Fruit fly (Drosophila melanogaster): ENCODE data around the gene mdy.

Gene mdy

dm6 chr2L:16857665-16858064 lies 41.2 kb downstream of the mdy start (continued):
- TF ChIP-seq PHDP (tag; optimal IDR thresholded peaks at IDR 0.05): no peak
- TF ChIP-seq Six4 (GFP tag; optimal IDR thresholded peaks at IDR 0.05): no peak
- no peak for TF ChIP-seq Hmr (GFP tag; optimal IDR thresholded peaks at IDR 0.05)
- TF ChIP-seq ems (GFP tag; optimal IDR thresholded peaks at IDR 0.05): no peak
- peak; percentile 6 for TF ChIP-seq CG6254 (GFP tag; optimal IDR thresholded peaks at IDR 0.05)
- TF ChIP-seq hth (optimal IDR thresholded peaks at IDR 0.05): no peak
- no peak for TF ChIP-seq CG4707 (GFP tag; optimal IDR thresholded peaks at IDR 0.05)
- TF ChIP-seq salm (tag; optimal IDR thresholded peaks at IDR 0.05): peak; percentile 45
- no peak for TF ChIP-seq nerfin-1 (tag; optimal IDR thresholded peaks at IDR 0.05)
- no peak for TF ChIP-seq grau (tag; optimal IDR thresholded peaks at IDR 0.05)
- TF ChIP-seq maf-S (GFP tag; optimal IDR thresholded peaks at IDR 0.05): no peak
- no peak for TF ChIP-seq knrl (GFP tag; IDR thresholded peaks at IDR 0.05; ENCODE audit: partially characterized antibody)
- TF ChIP-seq CG1602 (GFP tag; optimal IDR thresholded peaks at IDR 0.05): no peak
- TF ChIP-seq HHEX (GFP tag; optimal IDR thresholded peaks at IDR 0.05): no peak
- no peak for TF ChIP-seq MESR4 (GFP tag; optimal IDR thresholded peaks at IDR 0.05)
- no peak for TF ChIP-seq CG4282 (GFP tag; optimal IDR thresholded peaks at IDR 0.05)
- TF ChIP-seq en (GFP tag; optimal IDR thresholded peaks at IDR 0.05): no peak
- TF ChIP-seq CG8388 (GFP tag; optimal IDR thresholded peaks at IDR 0.05): no peak
- TF ChIP-seq CG13123 (GFP tag; optimal IDR thresholded peaks at IDR 0.05): no peak
- no peak for TF ChIP-seq wdn (GFP tag; IDR thresholded peaks at IDR 0.05)
- no peak for TF ChIP-seq Atf6 (GFP tag; IDR thresholded peaks at IDR 0.05)
- TF ChIP-seq pho (GFP tag; optimal IDR thresholded peaks at IDR 0.05): no peak
- no peak for TF ChIP-seq Ravus (GFP tag; IDR thresholded peaks at IDR 0.05)
- TF ChIP-seq C15 (GFP tag; IDR thresholded peaks at IDR 0.05): no peak
- no peak for TF ChIP-seq eve (GFP tag; optimal IDR thresholded peaks at IDR 0.05)
- no peak for TF ChIP-seq ab (GFP tag; optimal IDR thresholded peaks at IDR 0.05)
- TF ChIP-seq CG34224 (GFP tag; IDR thresholded peaks at IDR 0.05; ENCODE audit: partially characterized antibody): no peak
- no peak for TF ChIP-seq tap (tag; optimal IDR thresholded peaks at IDR 0.05)
- peak; percentile 56 for TF ChIP-seq mirr (GFP tag; optimal IDR thresholded peaks at IDR 0.05)
- peak; percentile 42 for TF ChIP-seq cwo (GFP tag; optimal IDR thresholded peaks at IDR 0.05)
- no peak for TF ChIP-seq Xrp1 (GFP tag; IDR thresholded peaks at IDR 0.05)
- TF ChIP-seq CG30431 (GFP tag; optimal IDR thresholded peaks at IDR 0.05): no peak
- no peak for TF ChIP-seq tll (GFP tag; optimal IDR thresholded peaks at IDR 0.05)
- no peak for TF ChIP-seq Nf-YB (GFP tag; optimal IDR thresholded peaks at IDR 0.05)
- TF ChIP-seq Mrtf (GFP tag; IDR thresholded peaks at IDR 0.05): no peak
- TF ChIP-seq CG14441 (GFP tag; IDR thresholded peaks at IDR 0.05): no peak
- peak; percentile 85 for TF ChIP-seq grn (GFP tag; optimal IDR thresholded peaks at IDR 0.05)
- TF ChIP-seq CG12744 (GFP tag; optimal IDR thresholded peaks at IDR 0.05): no peak
- TF ChIP-seq bigmax (GFP tag; optimal IDR thresholded peaks at IDR 0.05): no peak
- no peak for TF ChIP-seq esg (GFP tag; conservative IDR thresholded peaks at IDR 0.05)
- no peak for TF ChIP-seq CG11093 (GFP tag; IDR thresholded peaks at IDR 0.05)
- TF ChIP-seq CG10267 (tag; optimal IDR thresholded peaks at IDR 0.05): no peak
- TF ChIP-seq odd (GFP tag; optimal IDR thresholded peaks at IDR 0.05): no peak
- no peak for TF ChIP-seq twi (tag; optimal IDR thresholded peaks at IDR 0.05)
- peak; percentile 19 for TF ChIP-seq CG13296 (GFP tag; optimal IDR thresholded peaks at IDR 0.05)
- peak; percentile 37 for TF ChIP-seq CG15601 (tag; optimal IDR thresholded peaks at IDR 0.05)
- no peak for TF ChIP-seq CG9437 (GFP tag; optimal IDR thresholded peaks at IDR 0.05)
- peak; percentile 9 for TF ChIP-seq sqz (GFP tag; optimal IDR thresholded peaks at IDR 0.05)
- TF ChIP-seq lmd (GFP tag; IDR thresholded peaks at IDR 0.05): no peak
- TF ChIP-seq onecut (GFP tag; IDR thresholded peaks at IDR 0.05): peak; percentile 63; the same call in 1 of the 2 replicates
- TF ChIP-seq exex (tag; optimal IDR thresholded peaks at IDR 0.05): peak; percentile 70
- no peak for TF ChIP-seq Taf1 (GFP tag; IDR thresholded peaks at IDR 0.05)
